Worm (Caenorhabditis elegans) whole organism, late embryonic: ENCODE data around the gene M03C11.9.

Source experiments
- ceh-31 ChIP-seq: sonication (generic microtip); optimal IDR thresholded peaks from 2 replicates; lab custom pipeline; 2016; ENCODE audit warnings: missing genetic modification characterization, missing compliant biosample characterization
- fkh-10 ChIP-seq: fragments of 150-350 bp; optimal IDR thresholded peaks from 2 replicates; lab custom pipeline; 2014; ENCODE audit warnings: missing biosample characterization, missing genetic modification reagents, missing genetic modification characterization
- nhr-11 ChIP-seq: fragments of 150-350 bp; optimal IDR thresholded peaks from 2 replicates; lab custom pipeline; 2014; ENCODE audit warnings: missing biosample characterization, missing genetic modification characterization
- odd-2 ChIP-seq: sonication (generic microtip); optimal IDR thresholded peaks from 2 replicates; lab custom pipeline; 2017; ENCODE audit warnings: antibody characterized with exemption, mild to moderate bottlenecking, missing genetic modification characterization, missing compliant biosample characterization
- pax-1 ChIP-seq: fragments of 150-350 bp; optimal IDR thresholded peaks from 2 replicates; lab custom pipeline; 2014; ENCODE audit warnings: missing biosample characterization, missing genetic modification characterization
- pqm-1 ChIP-seq: sonication (generic microtip); optimal IDR thresholded peaks from 2 replicates; lab custom pipeline; 2016; ENCODE audit warnings: missing genetic modification characterization, missing compliant biosample characterization

DNA sequence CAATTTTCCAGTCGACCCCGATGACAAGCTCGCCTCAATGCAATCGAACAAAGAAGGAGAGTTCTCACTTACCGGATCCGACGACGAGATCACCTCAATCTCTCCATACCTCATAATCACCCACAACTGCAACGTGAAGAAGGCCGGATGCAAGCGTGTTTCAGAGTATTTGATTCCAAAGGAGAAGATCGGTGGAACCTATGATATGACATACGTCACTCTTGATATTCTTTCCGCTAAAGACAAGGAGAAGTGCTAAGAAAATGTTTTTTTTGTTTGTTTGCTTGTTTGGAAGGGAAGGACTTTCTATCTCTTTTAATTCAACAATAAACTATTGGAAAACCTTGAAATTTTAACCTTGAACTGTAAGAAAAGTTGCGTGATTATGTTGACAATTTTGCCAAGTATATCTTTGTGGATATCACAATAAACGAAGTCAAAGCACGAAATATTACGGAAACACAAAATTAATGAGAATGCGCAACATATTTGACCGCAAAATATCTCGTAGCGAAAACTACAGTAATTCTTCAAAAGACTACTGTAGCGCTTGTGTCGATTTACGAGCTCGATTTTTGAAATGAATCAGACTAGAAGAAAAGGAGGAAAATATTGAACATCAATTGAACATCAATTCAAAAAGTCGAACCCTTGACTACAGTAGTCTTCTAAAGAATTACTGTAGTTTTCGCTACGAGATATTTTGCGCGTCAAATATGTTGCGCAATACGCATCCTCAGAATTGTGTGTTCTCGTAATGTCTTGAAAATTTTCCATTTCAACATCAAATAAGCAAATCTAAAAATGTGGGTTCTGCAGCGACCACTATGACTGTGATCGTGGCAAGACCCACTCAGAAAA is 52.3 kb downstream of the M03C11.9 start:
- TF ChIP-seq fkh-10 (GFP tag; lab: Kevin White, UChicago) (no peak), pqm-1 (tag; lab: Kevin White, UChicago) (no peak), nhr-11 (tag; lab: Kevin White, UChicago) (no peak), odd-2 (tag; lab: Kevin White, UChicago) (no peak), pax-1 (tag; lab: Kevin White, UChicago) (no peak), ceh-31 (tag; lab: Kevin White, UChicago) (no peak)
